Fruit fly (Drosophila melanogaster): ENCODE results near the gene CG33644.

Gene CG33644

DNA sequence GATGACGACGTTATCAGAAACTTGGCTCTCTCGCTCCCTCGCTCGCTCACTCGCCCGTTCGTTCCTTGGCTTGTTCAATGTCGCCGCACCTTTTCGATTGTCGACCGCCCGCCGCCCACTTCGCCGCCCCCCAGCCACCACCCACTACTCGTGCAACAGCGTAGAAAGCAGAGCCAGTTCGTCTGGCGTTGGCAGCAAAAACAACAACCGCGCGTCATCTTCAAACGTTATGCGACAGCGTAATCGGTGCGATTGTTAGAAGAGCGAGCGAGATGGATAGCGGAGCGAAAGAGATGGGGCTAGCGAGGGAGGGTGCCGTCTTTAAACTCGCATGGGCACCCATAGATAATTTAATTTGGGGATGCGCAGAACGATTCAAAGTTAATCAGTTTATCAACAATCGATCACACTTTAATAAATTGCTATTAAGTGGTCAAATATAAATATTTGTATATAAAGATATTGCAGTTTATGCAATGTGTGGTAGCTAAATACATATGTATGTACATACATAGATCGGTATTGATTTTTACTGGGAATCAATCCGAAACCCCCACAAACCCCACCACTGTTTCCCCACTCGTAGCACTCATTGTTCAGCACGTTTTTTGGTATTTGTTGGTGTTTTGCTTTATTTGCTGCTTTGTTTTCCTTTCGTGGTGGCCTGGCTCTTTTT lies 17.5 kb upstream of the CG33644 start (continued):
- 0 out of 2 replicates have a peak, but pooled peaks have one; percentile 17 for TF ChIP-seq sna (GFP tag; IDR thresholded peaks at IDR 0.05; ENCODE audit: partially characterized antibody)
- TF ChIP-seq CG2712 (tag; optimal IDR thresholded peaks at IDR 0.05) = peak; percentile 39
- peak; percentile 91 for TF ChIP-seq Med (GFP tag)
- TF ChIP-seq CG31365 (tag; optimal IDR thresholded peaks at IDR 0.05) = peak; percentile 9
- TF ChIP-seq CG17802 (tag; optimal IDR thresholded peaks at IDR 0.05) = no peak
- TF ChIP-seq corto (GFP tag; optimal IDR thresholded peaks at IDR 0.05) = peak; percentile 48
- peak; percentile 62 for TF ChIP-seq al (GFP tag; IDR thresholded peaks at IDR 0.05)
- TF ChIP-seq Xbp1 (GFP tag; optimal IDR thresholded peaks at IDR 0.05) = no peak
- peak; percentile 54 for TF ChIP-seq rib (GFP tag; IDR thresholded peaks at IDR 0.05)
- peak; percentile 38; the same call in 1 of the 2 replicates for TF ChIP-seq CG8765 (GFP tag; IDR thresholded peaks at IDR 0.05)
- peak; percentile 21 for TF ChIP-seq lbe (GFP tag; optimal IDR thresholded peaks at IDR 0.05)
- no peak for TF ChIP-seq CG3065 (GFP tag; optimal IDR thresholded peaks at IDR 0.05)
- TF ChIP-seq peb (GFP tag; IDR thresholded peaks at IDR 0.05) = peak; percentile 44; the same call in 1 of the 2 replicates
- TF ChIP-seq Dip2 (GFP tag; IDR thresholded peaks at IDR 0.05) = no peak
- no peak for TF ChIP-seq amos (GFP tag; IDR thresholded peaks at IDR 0.05; ENCODE audit: partially characterized antibody)
- no peak for TF ChIP-seq hb (GFP tag; IDR thresholded peaks at IDR 0.05; ENCODE audit: partially characterized antibody)
- TF ChIP-seq run (tag; optimal IDR thresholded peaks at IDR 0.05) = peak; percentile 22
- no peak for TF ChIP-seq so (GFP tag; IDR thresholded peaks at IDR 0.05)
- TF ChIP-seq CG17361 (GFP tag; IDR thresholded peaks at IDR 0.05) = peak; percentile 81; the same call in 1 of the 3 replicates
- peak; percentile 69 for TF ChIP-seq sob (GFP tag; IDR thresholded peaks at IDR 0.05)
- peak; percentile 45 for TF ChIP-seq CG13123 (GFP tag; optimal IDR thresholded peaks at IDR 0.05)
- peak; percentile 49; the same call in 1 of the 2 replicates for TF ChIP-seq H2.0 (GFP tag; IDR thresholded peaks at IDR 0.05)
- no peak; the same call in 1 of the 2 replicates for TF ChIP-seq MBD-R2 (GFP tag; IDR thresholded peaks at IDR 0.05)
- TF ChIP-seq bigmax (GFP tag; optimal IDR thresholded peaks at IDR 0.05) = no peak
- TF ChIP-seq lmd (GFP tag; IDR thresholded peaks at IDR 0.05) = peak; percentile 76
- TF ChIP-seq CG12769 (tag; optimal IDR thresholded peaks at IDR 0.05) = peak; percentile 81
- TF ChIP-seq CG12219 (GFP tag; optimal IDR thresholded peaks at IDR 0.05) = no peak
- no peak for TF ChIP-seq Max (GFP tag; optimal IDR thresholded peaks at IDR 0.05)
- no peak for TF ChIP-seq Blimp-1 (GFP tag; optimal IDR thresholded peaks at IDR 0.05)
- no peak for TF ChIP-seq CG3163 (GFP tag; optimal IDR thresholded peaks at IDR 0.05)
- TF ChIP-seq phol (tag; optimal IDR thresholded peaks at IDR 0.05) = peak; percentile 30
- peak; percentile 22; the same call in 2 of the 3 replicates for TF ChIP-seq ase (GFP tag; IDR thresholded peaks at IDR 0.05)
- peak; percentile 22 for TF ChIP-seq CG17829 (tag; optimal IDR thresholded peaks at IDR 0.05)
- peak; percentile 72 for TF ChIP-seq unpg (GFP tag; optimal IDR thresholded peaks at IDR 0.05)
- no peak for TF ChIP-seq NC2α (GFP tag; optimal IDR thresholded peaks at IDR 0.05)
- peak; percentile 74 for TF ChIP-seq Fer1 (GFP tag; optimal IDR thresholded peaks at IDR 0.05)
- TF ChIP-seq Kr (GFP tag; optimal IDR thresholded peaks at IDR 0.05) = no peak
- TF ChIP-seq CoRest (tag; optimal IDR thresholded peaks at IDR 0.05) = peak; percentile 75
- TF ChIP-seq sr (GFP tag; IDR thresholded peaks at IDR 0.05) = peak; percentile 89
- TF ChIP-seq dysf (GFP tag; IDR thresholded peaks at IDR 0.05) = peak; percentile 64
- TF ChIP-seq Poxn (GFP tag; IDR thresholded peaks at IDR 0.05) = peak; percentile 57
- TF ChIP-seq MTF-1 (GFP tag; optimal IDR thresholded peaks at IDR 0.05; ENCODE audit: borderline replicate concordance) = no peak
- TF ChIP-seq CG15514 (GFP tag; optimal IDR thresholded peaks at IDR 0.05) = peak; percentile 4
- TF ChIP-seq HLHmδ (GFP tag; optimal IDR thresholded peaks at IDR 0.05) = no peak
- TF ChIP-seq gsb-n (tag; optimal IDR thresholded peaks at IDR 0.05) = peak; percentile 30
- no peak for TF ChIP-seq Neu2 (GFP tag; optimal IDR thresholded peaks at IDR 0.05; ENCODE audit: borderline replicate concordance)
- peak; percentile 52 for TF ChIP-seq CG6272 (GFP tag; IDR thresholded peaks at IDR 0.05)
- TF ChIP-seq chm (GFP tag; IDR thresholded peaks at IDR 0.05) = 0 out of 2 replicates have a peak, but pooled peaks have one; percentile 38
- peak; percentile 10 for TF ChIP-seq CG5180 (GFP tag; optimal IDR thresholded peaks at IDR 0.05)

Measured in whole organism, embryonic.